Worm (Caenorhabditis elegans): ENCODE results near the gene unc-10.

Gene unc-10

DNA sequence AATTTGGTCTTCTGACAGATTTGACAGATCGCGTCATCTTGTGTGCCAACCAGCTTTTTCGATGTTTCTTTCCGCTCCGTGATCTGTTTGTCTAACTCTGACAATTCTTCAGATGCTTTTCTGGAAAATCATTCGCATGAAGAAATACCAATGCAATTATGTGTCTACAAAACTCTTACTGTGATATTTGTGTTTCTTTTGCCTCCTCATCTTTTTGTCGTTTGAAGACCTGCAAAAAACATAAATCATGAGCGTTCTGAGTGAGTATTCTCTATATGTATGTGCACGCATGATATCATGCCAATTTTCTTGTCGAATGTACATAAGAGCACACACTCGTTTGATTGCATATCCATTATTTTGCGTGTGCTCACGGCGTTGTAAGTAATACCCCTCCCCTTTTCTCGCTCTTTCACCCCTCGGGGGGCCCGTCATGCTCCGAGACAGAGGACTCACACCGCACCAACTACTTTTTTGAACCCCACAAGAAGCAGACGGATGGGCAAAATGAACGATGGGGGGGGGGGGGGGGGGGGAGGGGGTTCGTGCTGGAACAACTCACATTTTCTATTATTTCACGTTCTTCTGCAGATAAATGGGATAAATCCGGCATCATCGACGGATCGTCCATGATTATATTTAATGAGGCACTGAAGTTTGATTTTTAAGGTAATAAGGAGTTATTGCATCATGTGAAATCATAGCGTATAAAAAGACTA, at the start of gene unc-10:
Gene unc-10, minus strand, starts transcription at position 652 of the 719 bp plus-strand sequence.
- TF ChIP-seq zag-1 (tag; optimal IDR thresholded peaks at IDR 0.05) (no peak), egl-27 (tag; optimal IDR thresholded peaks at IDR 0.05) (no peak), nhr-25 (tag; optimal IDR thresholded peaks at IDR 0.05) (no peak), nhr-12 (tag; optimal IDR thresholded peaks at IDR 0.05) (no peak), mab-5 (tag; optimal IDR thresholded peaks at IDR 0.05) (no peak), F13H6.1 (tag; optimal IDR thresholded peaks at IDR 0.05) (no peak), elt-1 (tag; optimal IDR thresholded peaks at IDR 0.05) (no peak), nhr-6 (tag; optimal IDR thresholded peaks at IDR 0.05) (no peak), peb-1 (tag; optimal IDR thresholded peaks at IDR 0.05) (no peak), ama-1 (optimal IDR thresholded peaks at IDR 0.05) (no peak)

DNA sequence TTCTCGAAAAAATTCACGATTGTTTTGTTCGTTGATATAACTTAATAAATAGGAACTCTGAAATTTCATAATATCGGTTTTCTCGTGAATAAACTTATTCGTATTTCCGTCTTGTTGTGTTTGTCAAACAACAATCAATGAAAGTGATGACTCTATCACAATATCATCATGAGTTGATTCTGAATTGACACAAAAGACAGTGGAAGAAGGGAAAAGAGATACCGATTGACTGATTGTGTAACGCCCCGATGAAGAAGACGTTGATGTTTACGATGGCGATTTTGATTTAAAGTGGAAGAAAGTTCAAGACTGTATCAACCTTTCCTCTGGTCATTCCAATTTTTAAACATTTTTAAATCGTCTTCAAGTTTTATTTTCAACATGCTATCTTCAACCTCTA, 49.5 kb upstream of the unc-10 start, which contains the start of gene ttr-59:
Gene ttr-59, plus strand, starts transcription at position 218 of the 400 bp plus-strand sequence.
- no peak for TF ChIP-seq aly-2 (tag; optimal IDR thresholded peaks at IDR 0.05)
- TF ChIP-seq sma-3 (GFP tag; optimal IDR thresholded peaks at IDR 0.05), result peak; percentile 65
- no peak for TF ChIP-seq ztf-4 (tag; optimal IDR thresholded peaks at IDR 0.05)
- no peak for TF ChIP-seq fos-1 (tag; optimal IDR thresholded peaks at IDR 0.05)
- no peak for TF ChIP-seq nhr-10 (tag; optimal IDR thresholded peaks at IDR 0.05)
- peak; percentile 25 for TF ChIP-seq nhr-21 (tag; optimal IDR thresholded peaks at IDR 0.05)
- TF ChIP-seq nhr-237 (tag; optimal IDR thresholded peaks at IDR 0.05), result no peak
- TF ChIP-seq nhr-25 (tag; optimal IDR thresholded peaks at IDR 0.05), result peak; percentile 51
- TF ChIP-seq blmp-1 (tag; optimal IDR thresholded peaks at IDR 0.05; ENCODE audit: insufficient read depth), result peak; percentile 69
- no peak for TF ChIP-seq elt-3 (tag; optimal IDR thresholded peaks at IDR 0.05)
- TF ChIP-seq F13H6.1 (tag; optimal IDR thresholded peaks at IDR 0.05), result no peak

DNA sequence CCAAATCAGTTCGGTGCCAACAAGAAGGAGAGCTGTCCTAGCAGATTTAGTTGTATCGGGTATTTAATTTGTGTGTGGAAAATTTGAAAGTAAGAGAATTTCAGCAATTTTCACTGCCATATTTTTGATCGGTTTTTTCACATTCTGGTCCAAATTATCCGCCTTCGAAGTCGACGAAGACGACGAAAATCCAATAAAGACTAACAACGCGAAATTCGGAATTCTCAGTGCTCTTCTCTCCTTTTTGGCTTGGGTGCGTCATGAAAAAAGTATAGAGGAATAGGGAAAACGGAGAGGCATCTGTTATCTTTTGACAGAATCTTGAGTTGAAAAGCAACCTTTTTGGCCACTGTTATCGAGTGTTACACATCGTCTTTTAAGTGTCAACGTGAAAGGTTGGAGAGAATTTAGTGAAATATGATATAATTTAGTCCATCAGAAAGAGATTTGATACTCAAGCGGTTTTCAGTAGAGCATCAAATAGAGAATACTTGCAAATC, 48.0 kb upstream of the unc-10 start:
- TF ChIP-seq ztf-11 (tag; optimal IDR thresholded peaks at IDR 0.05) (no peak), nhr-12 (tag; optimal IDR thresholded peaks at IDR 0.05) (no peak), nhr-23 (tag; optimal IDR thresholded peaks at IDR 0.05) (no peak), unc-55 (GFP tag; optimal IDR thresholded peaks at IDR 0.05) (peak; percentile 20)

DNA sequence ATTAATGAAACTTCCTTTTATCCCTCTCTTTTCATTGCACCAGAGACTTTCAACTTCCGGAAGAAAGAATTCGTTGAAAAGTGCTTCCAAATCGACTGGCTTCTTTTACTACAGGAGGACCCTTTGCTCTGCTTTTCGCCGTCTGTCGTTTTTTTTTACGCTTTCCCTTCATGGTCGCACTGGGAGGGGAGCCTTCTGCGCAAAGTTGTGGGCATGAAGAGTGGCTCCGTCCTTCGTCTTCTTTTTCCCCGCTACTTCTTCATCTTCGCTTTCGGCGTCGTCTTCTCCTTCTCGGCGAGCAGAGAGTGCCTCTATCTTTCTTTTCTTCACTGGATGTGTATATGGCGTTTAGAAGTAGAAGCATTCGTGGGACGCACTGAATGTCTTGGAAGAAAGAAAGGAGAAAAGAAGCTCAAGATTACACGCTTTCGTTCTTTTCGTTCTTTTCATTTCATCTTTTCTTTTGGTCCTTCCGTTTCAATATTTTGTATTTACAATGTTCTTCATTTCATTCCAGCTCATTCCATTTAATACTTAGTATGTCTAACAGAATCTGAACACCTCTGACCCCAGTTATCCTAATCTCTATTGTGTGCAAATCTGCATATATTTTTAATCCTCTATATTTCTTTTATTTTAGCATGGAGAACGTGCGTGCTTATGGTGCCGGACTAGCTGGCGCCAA, 47.0 kb upstream of the unc-10 start, which contains the start of gene sng-1:
Gene sng-1, plus strand, starts transcription at position 635 of the 685 bp plus-strand sequence.
- TF ChIP-seq elt-3 (tag; optimal IDR thresholded peaks at IDR 0.05) (no peak), aly-2 (tag; optimal IDR thresholded peaks at IDR 0.05) (no peak), C34F6.9 (tag; optimal IDR thresholded peaks at IDR 0.05) (peak; percentile 43), nhr-11 (tag; optimal IDR thresholded peaks at IDR 0.05) (no peak), lsy-2 (tag; optimal IDR thresholded peaks at IDR 0.05) (peak in 1 of 2 experiments; percentile 13), dmd-4 (tag; optimal IDR thresholded peaks at IDR 0.05) (no peak), ceh-16 (tag; optimal IDR thresholded peaks at IDR 0.05) (no peak), lin-11 (tag; optimal IDR thresholded peaks at IDR 0.05) (no peak), nhr-237 (tag; optimal IDR thresholded peaks at IDR 0.05) (no peak), F13H6.1 (tag; optimal IDR thresholded peaks at IDR 0.05) (peak; percentile 29), R02D3.7 (tag; optimal IDR thresholded peaks at IDR 0.05) (no peak), fos-1 (tag; optimal IDR thresholded peaks at IDR 0.05) (no peak), mab-5 (tag; optimal IDR thresholded peaks at IDR 0.05) (no peak), peb-1 (tag; optimal IDR thresholded peaks at IDR 0.05) (no peak), nhr-129 (tag; optimal IDR thresholded peaks at IDR 0.05) (peak; percentile 5), ztf-11 (tag; optimal IDR thresholded peaks at IDR 0.05) (no peak), sma-3 (GFP tag; optimal IDR thresholded peaks at IDR 0.05) (no peak), nhr-12 (tag; optimal IDR thresholded peaks at IDR 0.05) (no peak), unc-55 (GFP tag; optimal IDR thresholded peaks at IDR 0.05) (peak; percentile 23), unc-39 (tag; optimal IDR thresholded peaks at IDR 0.05) (no peak), Y55F3AM.14 (GFP tag; optimal IDR thresholded peaks at IDR 0.05) (no peak), mbf-1 (tag; optimal IDR thresholded peaks at IDR 0.05) (no peak), elt-1 (tag; optimal IDR thresholded peaks at IDR 0.05) (no peak), nhr-6 (tag; optimal IDR thresholded peaks at IDR 0.05) (no peak), zag-1 (tag; optimal IDR thresholded peaks at IDR 0.05) (peak; percentile 40), ztf-4 (tag; optimal IDR thresholded peaks at IDR 0.05) (no peak), nhr-25 (tag; optimal IDR thresholded peaks at IDR 0.05) (no peak), nhr-77 (tag; optimal IDR thresholded peaks at IDR 0.05) (no peak), skn-1 (tag; optimal IDR thresholded peaks at IDR 0.05) (no peak), alr-1 (tag; optimal IDR thresholded peaks at IDR 0.05) (no peak)

Measured in whole organism, L2 larva.